Worm (Caenorhabditis elegans) whole organism, L4 larva: ENCODE data around the gene fipr-7.
A peak's percentile ranks its signal among the peaks of the same experiment; 100 is the strongest.

Experiments
- D1046.2 ChIP-seq: fragments of 200-800 bp; sonication (Bioruptor generic); IDR thresholded peaks from 2 replicates; pipeline ENCODE4 v1.3.6; 2022; ENCODE audit warnings: missing genetic modification characterization, missing compliant biosample characterization
- aha-1 ChIP-seq: fragments of 150-350 bp; peaks from one replicate; lab custom pipeline; 2014; ENCODE audit warnings: missing biosample characterization, missing genetic modification characterization
- arid-1 ChIP-seq: fragments of 200-800 bp; sonication (Bioruptor generic); conservative IDR thresholded peaks from 2 replicates; pipeline ENCODE4 v1.3.6; 2022; ENCODE audit warnings: missing genetic modification reagents, missing genetic modification characterization, missing compliant biosample characterization
- attf-4 ChIP-seq: sonication (generic microtip); optimal IDR thresholded peaks from 3 replicates; lab custom pipeline; 2017; ENCODE audit warnings: missing biosample characterization, missing genetic modification characterization
- ceh-82 ChIP-seq: sonication (generic microtip); optimal IDR thresholded peaks from 2 replicates; lab custom pipeline; 2017; ENCODE audit warnings: missing biosample characterization, missing genetic modification characterization
- fkh-10 ChIP-seq: fragments of 150-350 bp; optimal IDR thresholded peaks from 2 replicates; lab custom pipeline; 2014; ENCODE audit warnings: missing biosample characterization, missing genetic modification reagents, missing genetic modification characterization
- hlh-30 ChIP-seq: sonication (generic microtip); optimal IDR thresholded peaks from 2 replicates; lab custom pipeline; 2017; ENCODE audit warnings: antibody characterized with exemption, mild to moderate bottlenecking, missing genetic modification characterization, missing compliant biosample characterization; ENCODE audit not compliant: insufficient read depth
- madf-9 ChIP-seq: fragments of 200-800 bp; sonication (Bioruptor generic); conservative IDR thresholded peaks from 2 replicates; pipeline ENCODE4 v1.3.6; 2022; ENCODE audit warnings: missing genetic modification reagents, missing genetic modification characterization, missing compliant biosample characterization
- nhr-28 ChIP-seq: fragments of 150-350 bp; optimal IDR thresholded peaks from 2 replicates; lab custom pipeline; 2014; ENCODE audit warnings: missing biosample characterization, missing genetic modification characterization
- nhr-76 ChIP-seq: fragments of 150-350 bp; optimal IDR thresholded peaks from 2 replicates; lab custom pipeline; 2014; ENCODE audit warnings: missing biosample characterization, missing genetic modification characterization
- php-3 ChIP-seq: fragments of 200-800 bp; sonication (Bioruptor generic); IDR thresholded peaks from 2 replicates; pipeline ENCODE4 v1.3.6; 2022; ENCODE audit warnings: missing genetic modification reagents, missing genetic modification characterization, missing compliant biosample characterization
- unc-62 ChIP-seq, 3 experiments: fragments of 150-350 bp in 1 of 3; sonication (generic microtip); optimal IDR thresholded peaks in 2 of 3; peaks in 1 of 3; 1 replicate in 1 of 3; 2 replicates in 2 of 3; lab custom pipeline; 2014 to 2017; ENCODE audit warnings: missing biosample characterization in 3 of 3, missing genetic modification characterization in 3 of 3, missing genetic modification reagents in 3 of 3, missing genotype in 1 of 3

ce11 chrV:10255005-10255472, 25.4 kb downstream of the fipr-7 start, which contains the start of gene rop-1:
- TF ChIP-seq ceh-82 (tag; lab: Kevin White, UChicago) (no peak), D1046.2 (no peak), fkh-10 (GFP tag; lab: Kevin White, UChicago) (no peak), nhr-28 (peak; percentile 37), madf-9 (no peak), attf-4 (tag; lab: Kevin White, UChicago) (no peak), nhr-76 (tag; lab: Kevin White, UChicago) (no peak), hlh-30 (tag; lab: Kevin White, UChicago) (no peak), php-3 (GFP tag; lab: Robert Waterston, UW) (no peak), arid-1 (GFP tag; lab: Robert Waterston, UW) (no peak), unc-62 (GFP tag; optimal IDR thresholded peaks at IDR 0.05 in 1 of 2; lab: Kevin White, UChicago) (no peak), unc-62 (tag; optimal IDR thresholded peaks at IDR 0.05; lab: Kevin White, UChicago) (no peak), aha-1 (no peak)
